Worm (Caenorhabditis elegans): ENCODE data around the gene AH6.17.
A peak's percentile ranks its signal among the peaks of the same experiment; 100 is the strongest.

ce11 chrII:9566045-9566444, 43.1 kb downstream of the AH6.17 start:
- TF ChIP-seq nhr-90 (tag; optimal IDR thresholded peaks at IDR 0.05; ENCODE audit: poor library complexity) (no peak), nhr-77 (tag; optimal IDR thresholded peaks at IDR 0.05) (peak; percentile 17), aly-2 (tag; optimal IDR thresholded peaks at IDR 0.05) (no peak), hlh-17 (GFP tag; optimal IDR thresholded peaks at IDR 0.05; ENCODE audit: borderline replicate concordance) (no peak), lin-15B (tag; optimal IDR thresholded peaks at IDR 0.05) (no peak), blmp-1 (tag; optimal IDR thresholded peaks at IDR 0.05) (no peak), snpc-4 (tag; optimal IDR thresholded peaks at IDR 0.05) (no peak), mep-1 (tag; optimal IDR thresholded peaks at IDR 0.05) (peak; percentile 36), skn-1 (tag; optimal IDR thresholded peaks at IDR 0.05) (no peak), fkh-10 (GFP tag; optimal IDR thresholded peaks at IDR 0.05) (no peak), dpl-1 (GFP tag; optimal IDR thresholded peaks at IDR 0.05) (peak in 2 of 3 experiments; percentile 6 to 27), fkh-4 (tag; optimal IDR thresholded peaks at IDR 0.05; ENCODE audit: borderline replicate concordance) (no peak)

All from whole organism, L1 larva.